Fruit fly (Drosophila melanogaster) whole organism, prepupa: Measurements from ENCODE around the gene ebd2.

Experiments
- CG16779 ChIP-seq: fragments of 200-800 bp; sonication (Bioruptor generic); optimal IDR thresholded peaks from 3 replicates; lab custom pipeline; 2017; ENCODE audit warnings: missing biosample characterization, mild to moderate bottlenecking, missing genetic modification characterization
- CG6792 ChIP-seq: fragments of 200-800 bp; sonication (Bioruptor generic); optimal IDR thresholded peaks from 3 replicates; lab custom pipeline; 2016; ENCODE audit warnings: missing biosample characterization, missing genetic modification characterization
- CG8319 ChIP-seq: fragments of 200-800 bp; sonication (Bioruptor generic); optimal IDR thresholded peaks from 3 replicates; lab custom pipeline; 2016; ENCODE audit warnings: missing biosample characterization, missing genetic modification characterization
- Sox15 ChIP-seq: fragments of 200-800 bp; sonication (Bioruptor generic); optimal IDR thresholded peaks from 3 replicates; lab custom pipeline; 2016; ENCODE audit warnings: missing biosample characterization, missing genetic modification characterization

dm6 chr3L:21319313-21319907 lies 29.7 kb downstream of the ebd2 start:
- TF ChIP-seq CG6792 (GFP tag; lab: Kevin White, UChicago) (no peak), CG8319 (GFP tag; lab: Kevin White, UChicago) (no peak), Sox15 (GFP tag; lab: Kevin White, UChicago) (no peak), CG16779 (tag; lab: Kevin White, UChicago) (no peak)
